Fruit fly (Drosophila melanogaster): Measurements from ENCODE around the gene CG11563.
A peak's percentile ranks its signal among the peaks of the same experiment; 100 is the strongest.

Gene CG11563

dm6 chr3R:31738060-31738619, 1.3 kb downstream of the CG11563 start, which contains the start of gene eEF1alpha2:
TSS of gene eEF1alpha2 (plus strand) at chr3R:31738468.
- TF ChIP-seq Med (GFP tag) (peak; percentile 56), ash1 (GFP tag; optimal IDR thresholded peaks at IDR 0.05) (no peak), Elba2 (GFP tag; optimal IDR thresholded peaks at IDR 0.05) (peak; percentile 53), pzg (GFP tag; optimal IDR thresholded peaks at IDR 0.05) (peak; percentile 12), Scr (GFP tag; IDR thresholded peaks at IDR 0.05; ENCODE audit: partially characterized antibody) (peak; percentile 53), Taf1 (GFP tag; IDR thresholded peaks at IDR 0.05) (no peak), BEAF-32 (GFP tag; optimal IDR thresholded peaks at IDR 0.05) (peak; percentile 47), knrl (GFP tag; IDR thresholded peaks at IDR 0.05; ENCODE audit: partially characterized antibody) (peak; percentile 43; the same call in 2 of the 3 replicates), CG15514 (GFP tag; optimal IDR thresholded peaks at IDR 0.05) (peak; percentile 98), sens (GFP tag) (peak; percentile 49), CG30020 (tag; optimal IDR thresholded peaks at IDR 0.05) (peak; percentile 55), vnd (GFP tag; IDR thresholded peaks at IDR 0.05; ENCODE audit: partially characterized antibody) (no peak), CG6765 (GFP tag; optimal IDR thresholded peaks at IDR 0.05) (no peak), Sry-β (GFP tag; optimal IDR thresholded peaks at IDR 0.05) (peak; percentile 31), chif (GFP tag; optimal IDR thresholded peaks at IDR 0.05) (no peak), cas (GFP tag; IDR thresholded peaks at IDR 0.05) (no peak), Bgb (GFP tag; IDR thresholded peaks at IDR 0.05; ENCODE audit: partially characterized antibody) (0 out of 2 replicates have a peak, but pooled peaks have one; percentile 30), fd96Cb (tag; optimal IDR thresholded peaks at IDR 0.05) (no peak), tgo (GFP tag; IDR thresholded peaks at IDR 0.05) (no peak), Dll (GFP tag; IDR thresholded peaks at IDR 0.05; ENCODE audit: partially characterized antibody) (0 out of 4 replicates have a peak, but pooled peaks have one; percentile 42), CG10431 (GFP tag; optimal IDR thresholded peaks at IDR 0.05) (peak; percentile 94), unc-4 (GFP tag; IDR thresholded peaks at IDR 0.05; ENCODE audit: partially characterized antibody) (0 out of 2 replicates have a peak, but pooled peaks have one; percentile 33), CG1603 (tag; optimal IDR thresholded peaks at IDR 0.05) (peak; percentile 12), CG15269 (tag; optimal IDR thresholded peaks at IDR 0.05) (no peak), Bdp1 (GFP tag; optimal IDR thresholded peaks at IDR 0.05) (no peak), CG10565 (GFP tag; optimal IDR thresholded peaks at IDR 0.05) (no peak), stwl (tag; optimal IDR thresholded peaks at IDR 0.05) (peak; percentile 20), CG2120 (GFP tag; optimal IDR thresholded peaks at IDR 0.05) (peak; percentile 14), sug (tag; optimal IDR thresholded peaks at IDR 0.05) (no peak), CG6689 (GFP tag; IDR thresholded peaks at IDR 0.05) (peak; percentile 23; the same call in 1 of the 2 replicates), lola (GFP tag; optimal IDR thresholded peaks at IDR 0.05) (peak in 1 of 3 experiments; percentile 10), CG16813 (GFP tag; IDR thresholded peaks at IDR 0.05; ENCODE audit: partially characterized antibody) (0 out of 3 replicates have a peak, but pooled peaks have one; percentile 22), twi (tag; optimal IDR thresholded peaks at IDR 0.05) (no peak), btn (GFP tag; optimal IDR thresholded peaks at IDR 0.05) (no peak), salm (tag; optimal IDR thresholded peaks at IDR 0.05) (no peak), amos (GFP tag; IDR thresholded peaks at IDR 0.05; ENCODE audit: partially characterized antibody) (0 out of 2 replicates have a peak, but pooled peaks have one; percentile 17), row (GFP tag; IDR thresholded peaks at IDR 0.05) (peak; percentile 58; the same call in 2 of the 3 replicates), CTCF (GFP tag; optimal IDR thresholded peaks at IDR 0.05) (no peak), bbx (GFP tag; IDR thresholded peaks at IDR 0.05; ENCODE audit: partially characterized antibody) (0 out of 2 replicates have a peak, but pooled peaks have one; percentile 8), gfzf (GFP tag; optimal IDR thresholded peaks at IDR 0.05) (peak; percentile 3), Doc3 (GFP tag; IDR thresholded peaks at IDR 0.05; ENCODE audit: partially characterized antibody) (0 out of 3 replicates have a peak, but pooled peaks have one; percentile 11), ewg (GFP tag; optimal IDR thresholded peaks at IDR 0.05) (no peak), CG17802 (tag; optimal IDR thresholded peaks at IDR 0.05) (peak; percentile 95), Max (GFP tag; optimal IDR thresholded peaks at IDR 0.05) (peak; percentile 2), Rx (GFP tag; IDR thresholded peaks at IDR 0.05) (no peak), Sry-δ (GFP tag; optimal IDR thresholded peaks at IDR 0.05) (peak; percentile 66), Ets97D (GFP tag; optimal IDR thresholded peaks at IDR 0.05) (peak; percentile 46), seq (GFP tag; IDR thresholded peaks at IDR 0.05) (no peak)
